Worm (Caenorhabditis elegans) whole organism, late embryonic: ENCODE results near the gene twnk-1.

Experiments
- ahr-1 ChIP-seq: sonication (generic microtip); optimal IDR thresholded peaks from 2 replicates; lab custom pipeline; 2016; ENCODE audit warnings: missing genetic modification characterization, missing compliant biosample characterization
- ama-1 ChIP-seq: fragments of 150-350 bp; optimal IDR thresholded peaks from 2 replicates; lab custom pipeline; 2014

DNA sequence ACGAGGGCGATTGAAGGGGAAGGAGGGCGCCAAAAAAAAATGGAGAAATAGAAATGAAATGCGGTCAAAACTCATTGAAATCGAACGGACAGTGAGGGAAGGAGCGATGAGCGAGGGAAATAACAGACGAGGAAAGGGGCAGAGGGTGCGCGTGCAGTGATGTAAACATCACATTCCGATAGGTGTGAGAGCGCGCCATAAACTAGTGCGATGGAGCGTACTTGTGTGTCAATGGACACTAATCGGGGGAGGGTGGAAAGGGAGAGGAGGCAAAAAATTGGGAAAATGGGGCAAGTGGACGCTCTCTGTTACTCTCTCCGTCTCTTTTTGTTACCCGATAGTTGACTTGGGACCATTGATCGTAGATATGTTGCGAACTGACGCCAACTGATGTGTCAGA is 27.1 kb upstream of the twnk-1 start:
- TF ChIP-seq ahr-1 (no peak), ama-1 (no peak)
